Fruit fly (Drosophila melanogaster): ENCODE measurements around the gene Spp.

Spp gene

dm6 chr2L:516032-516993 is 28.1 kb downstream of the Spp start (continued):
- TF ChIP-seq Adf1 (GFP tag; IDR thresholded peaks at IDR 0.05) (no peak), Blimp-1 (GFP tag; optimal IDR thresholded peaks at IDR 0.05) (peak; percentile 87), pum (GFP tag; optimal IDR thresholded peaks at IDR 0.05) (peak; percentile 50), H2.0 (GFP tag; IDR thresholded peaks at IDR 0.05) (peak; percentile 50), CG12104 (GFP tag; optimal IDR thresholded peaks at IDR 0.05) (peak; percentile 59), Six4 (GFP tag; optimal IDR thresholded peaks at IDR 0.05) (peak; percentile 67), CG31365 (tag; optimal IDR thresholded peaks at IDR 0.05) (peak; percentile 45), CG10979 (tag; optimal IDR thresholded peaks at IDR 0.05) (peak; percentile 86), crp (GFP tag; optimal IDR thresholded peaks at IDR 0.05) (peak in 1 of 2 experiments; percentile 8), pan (optimal IDR thresholded peaks at IDR 0.05) (no peak), pan (GFP tag; optimal IDR thresholded peaks at IDR 0.05 in 1 of 2, IDR thresholded peaks at IDR 0.05 in 1 of 2) (peak in 1 of 2 experiments; percentile 78), rib (GFP tag; IDR thresholded peaks at IDR 0.05) (no peak), CG12071 (GFP tag; optimal IDR thresholded peaks at IDR 0.05) (peak; percentile 74), Scr (GFP tag; IDR thresholded peaks at IDR 0.05; ENCODE audit: partially characterized antibody) (no peak), CG16779 (GFP tag; IDR thresholded peaks at IDR 0.05) (no peak; the same call in 1 of the 2 replicates), CG34224 (GFP tag; IDR thresholded peaks at IDR 0.05; ENCODE audit: partially characterized antibody) (no peak), CG6272 (GFP tag; IDR thresholded peaks at IDR 0.05) (peak; percentile 47; the same call in 1 of the 2 replicates), Med (GFP tag) (peak; percentile 93), otp (GFP tag; IDR thresholded peaks at IDR 0.05) (peak; percentile 64; the same call in 2 of the 3 replicates), bsh (GFP tag; optimal IDR thresholded peaks at IDR 0.05) (peak; percentile 27 to 90), slbo (GFP tag; IDR thresholded peaks at IDR 0.05) (peak; percentile 73), CG3281 (GFP tag; optimal IDR thresholded peaks at IDR 0.05) (peak; percentile 73), usp (GFP tag; optimal IDR thresholded peaks at IDR 0.05) (no peak), Lim3 (GFP tag; IDR thresholded peaks at IDR 0.05) (peak; percentile 47; the same call in 1 of the 2 replicates), CG33213 (GFP tag; optimal IDR thresholded peaks at IDR 0.05) (no peak), CG17359 (tag; optimal IDR thresholded peaks at IDR 0.05) (peak; percentile 89), kay (GFP tag; optimal IDR thresholded peaks at IDR 0.05) (peak; percentile 0), tx (GFP tag; optimal IDR thresholded peaks at IDR 0.05) (peak; percentile 44), CG3163 (GFP tag; optimal IDR thresholded peaks at IDR 0.05) (no peak), aop (GFP tag; IDR thresholded peaks at IDR 0.05) (no peak), CG8281 (tag; optimal IDR thresholded peaks at IDR 0.05) (peak; percentile 48), CG12659 (GFP tag; optimal IDR thresholded peaks at IDR 0.05) (peak; percentile 72), pfk (GFP tag; optimal IDR thresholded peaks at IDR 0.05) (no peak), CG5180 (GFP tag; optimal IDR thresholded peaks at IDR 0.05) (peak; percentile 63), Oaz (GFP tag; IDR thresholded peaks at IDR 0.05) (peak; percentile 38; the same call in 1 of the 2 replicates), CG7271 (tag; optimal IDR thresholded peaks at IDR 0.05) (peak; percentile 4), CG13296 (GFP tag; optimal IDR thresholded peaks at IDR 0.05) (peak; percentile 66), Ssrp (tag; optimal IDR thresholded peaks at IDR 0.05) (peak; percentile 76), tll (GFP tag; optimal IDR thresholded peaks at IDR 0.05) (no peak), pnt (GFP tag; optimal IDR thresholded peaks at IDR 0.05) (peak; percentile 70), Hr51 (GFP tag; optimal IDR thresholded peaks at IDR 0.05) (peak; percentile 25 to 74), ttk (GFP tag; IDR thresholded peaks at IDR 0.05) (peak; percentile 71), CHES-1-like (GFP tag; optimal IDR thresholded peaks at IDR 0.05) (no peak), wek (GFP tag; optimal IDR thresholded peaks at IDR 0.05) (no peak), exex (tag; optimal IDR thresholded peaks at IDR 0.05) (no peak), CG15696 (tag; optimal IDR thresholded peaks at IDR 0.05) (peak; percentile 57), CG10654 (GFP tag; optimal IDR thresholded peaks at IDR 0.05) (peak; percentile 54)

All from whole organism, embryonic.